Worm (Caenorhabditis elegans) whole organism, L4 larva: ENCODE data around the gene F40F11.3.
A peak's percentile ranks its signal among the peaks of the same experiment; 100 is the strongest.

ENCODE experiments used
- F49E8.2 ChIP-seq: sonication (generic microtip); optimal IDR thresholded peaks from 2 replicates; lab custom pipeline; 2016; ENCODE audit warnings: missing compliant biosample characterization, mild to moderate bottlenecking, missing genetic modification characterization, borderline replicate concordance
- ceh-82 ChIP-seq: sonication (generic microtip); optimal IDR thresholded peaks from 2 replicates; lab custom pipeline; 2017; ENCODE audit warnings: missing biosample characterization, missing genetic modification characterization
- fos-1 ChIP-seq: fragments of 150-350 bp; optimal IDR thresholded peaks from 2 replicates; lab custom pipeline; 2014; ENCODE audit warnings: missing biosample characterization, missing genetic modification characterization
- jun-1 ChIP-seq: fragments of 150-350 bp; optimal IDR thresholded peaks from 2 replicates; lab custom pipeline; 2014; ENCODE audit warnings: missing biosample characterization, missing genetic modification reagents, missing genetic modification characterization
- lim-7 ChIP-seq: fragments of 200-800 bp; sonication (Bioruptor generic); IDR thresholded peaks from 2 replicates; pipeline ENCODE4 v1.3.6; 2022; ENCODE audit warnings: missing genetic modification characterization, missing compliant biosample characterization
- lin-13 ChIP-seq: fragments of 150-350 bp; optimal IDR thresholded peaks from 2 replicates; lab custom pipeline; 2014; ENCODE audit warnings: missing biosample characterization, missing genetic modification reagents, missing genetic modification characterization
- lsy-2 ChIP-seq, 2 experiments: fragments of 150-350 bp in 1 of 2; sonication (generic microtip) in 1 of 2; optimal IDR thresholded peaks; 2 replicates each; lab custom pipeline; 2014 to 2017; ENCODE audit warnings: missing biosample characterization in 2 of 2, missing genetic modification characterization in 2 of 2
- mdl-1 ChIP-seq, 2 experiments: fragments of 150-350 bp in 1 of 2; sonication (generic microtip) in 1 of 2; optimal IDR thresholded peaks; 2 replicates each; lab custom pipeline; 2014 to 2017; ENCODE audit warnings: missing biosample characterization in 2 of 2, missing genetic modification characterization in 2 of 2
- nhr-11 ChIP-seq: fragments of 150-350 bp; optimal IDR thresholded peaks from 2 replicates; lab custom pipeline; 2014; ENCODE audit warnings: missing biosample characterization, missing genetic modification characterization
- nhr-28 ChIP-seq: fragments of 150-350 bp; optimal IDR thresholded peaks from 2 replicates; lab custom pipeline; 2014; ENCODE audit warnings: missing biosample characterization, missing genetic modification characterization
- nhr-6 ChIP-seq: fragments of 150-350 bp; optimal IDR thresholded peaks from 2 replicates; lab custom pipeline; 2014; ENCODE audit warnings: missing biosample characterization, missing genetic modification characterization
- saeg-2 ChIP-seq: fragments of 200-800 bp; sonication (Bioruptor generic); IDR thresholded peaks from 2 replicates; pipeline ENCODE4 v1.3.6; 2022; ENCODE audit warnings: missing genetic modification reagents, missing genetic modification characterization, missing compliant biosample characterization
- zag-1 ChIP-seq: fragments of 150-350 bp; optimal IDR thresholded peaks from 2 replicates; lab custom pipeline; 2014; ENCODE audit warnings: missing biosample characterization, missing genetic modification characterization
- zfp-2 ChIP-seq: sonication (generic microtip); optimal IDR thresholded peaks from 2 replicates; lab custom pipeline; 2016; ENCODE audit warnings: mild to moderate bottlenecking, missing genetic modification characterization, missing compliant biosample characterization

ce11 chrIV:11593415-11594190, at the start of gene F40F11.3:
- TF ChIP-seq nhr-11 (tag; lab: Kevin White, UChicago) = peak; percentile 73
- no peak for TF ChIP-seq zag-1 (tag; lab: Kevin White, UChicago)
- TF ChIP-seq zfp-2 (tag; lab: Kevin White, UChicago) = peak; percentile 67
- no peak for TF ChIP-seq ceh-82 (tag; lab: Kevin White, UChicago)
- peak; percentile 71; the same call in 1 of the 2 replicates for TF ChIP-seq lim-7 (GFP tag; lab: Robert Waterston, UW)
- peak; percentile 36 to 85 for TF ChIP-seq mdl-1 (tag; optimal IDR thresholded peaks at IDR 0.05; lab: Kevin White, UChicago)
- peak; percentile 85 for TF ChIP-seq nhr-28 (tag; lab: Kevin White, UChicago)
- TF ChIP-seq nhr-6 = peak; percentile 69
- no peak for TF ChIP-seq lin-13
- TF ChIP-seq saeg-2 (GFP tag; lab: Robert Waterston, UW) = no peak
- TF ChIP-seq fos-1 = no peak
- no peak for TF ChIP-seq F49E8.2 (tag; lab: Kevin White, UChicago)
- TF ChIP-seq lsy-2 (tag; optimal IDR thresholded peaks at IDR 0.05; lab: Kevin White, UChicago) = peak; percentile 78 to 91
- TF ChIP-seq jun-1 (tag; lab: Kevin White, UChicago) = peak; percentile 28
